Worm (Caenorhabditis elegans): ENCODE data around the gene rde-1.

DNA sequence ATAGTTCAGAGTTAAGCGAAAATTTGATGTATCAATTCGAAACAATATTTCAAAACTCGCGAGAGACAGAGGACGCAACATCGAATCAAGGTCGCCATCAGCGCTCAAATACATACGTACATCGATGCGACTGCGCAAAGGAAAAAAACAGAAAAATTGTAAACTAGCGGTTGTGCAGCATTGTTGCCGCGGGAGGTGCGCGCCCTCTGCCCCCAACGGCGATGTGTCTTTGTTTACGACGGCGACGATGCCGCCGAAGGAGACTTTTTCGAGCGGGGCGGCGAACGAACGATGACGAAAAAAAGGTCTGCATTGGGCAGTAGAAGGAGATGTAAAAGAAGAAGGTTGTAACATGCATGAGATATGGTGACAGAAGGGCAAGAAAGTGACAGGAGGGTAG lies 28.5 kb downstream of the rde-1 start:
- TF ChIP-seq ama-1 (optimal IDR thresholded peaks at IDR 0.05) (no peak), pha-4 (tag; optimal IDR thresholded peaks at IDR 0.05) (no peak), ref-2 (tag; optimal IDR thresholded peaks at IDR 0.05) (no peak), pax-1 (tag; optimal IDR thresholded peaks at IDR 0.05) (no peak), pqm-1 (tag; optimal IDR thresholded peaks at IDR 0.05) (no peak), nfya-1 (tag; optimal IDR thresholded peaks at IDR 0.05) (no peak), pros-1 (tag; optimal IDR thresholded peaks at IDR 0.05) (no peak), nhr-11 (tag; optimal IDR thresholded peaks at IDR 0.05) (no peak), sox-4 (tag; optimal IDR thresholded peaks at IDR 0.05) (no peak), hlh-15 (tag; optimal IDR thresholded peaks at IDR 0.05) (no peak)
